Fruit fly (Drosophila melanogaster) whole organism, prepupa: ENCODE measurements around the gene mex1.

Experiments used
- Blimp-1 ChIP-seq: fragments of 200-800 bp; sonication (Bioruptor generic); optimal IDR thresholded peaks from 3 replicates; lab custom pipeline; 2017; ENCODE audit warnings: missing biosample characterization, missing genetic modification characterization, mild to moderate bottlenecking, moderate library complexity, missing genetic modification reagents
- CG11762 ChIP-seq: fragments of 200-800 bp; sonication (Bioruptor generic); optimal IDR thresholded peaks from 3 replicates; lab custom pipeline; 2016; ENCODE audit warnings: missing biosample characterization, missing genetic modification characterization; ENCODE audit not compliant: insufficient read depth
- CG15336 ChIP-seq: fragments of 200-800 bp; sonication (Bioruptor generic); IDR thresholded peaks from 2 replicates; pipeline ENCODE4 v1.3.6; 2022; ENCODE audit warnings: missing biosample characterization, missing genetic modification characterization
- CG16779 ChIP-seq: fragments of 200-800 bp; sonication (Bioruptor generic); optimal IDR thresholded peaks from 3 replicates; lab custom pipeline; 2017; ENCODE audit warnings: missing biosample characterization, mild to moderate bottlenecking, missing genetic modification characterization
- CG3032 ChIP-seq: fragments of 200-800 bp; optimal IDR thresholded peaks from 2 replicates; lab custom pipeline; 2019; ENCODE audit warnings: missing biosample characterization, mild to moderate bottlenecking, missing genetic modification characterization, moderate library complexity
- CG31627 ChIP-seq: fragments of 200-800 bp; sonication (Bioruptor generic); optimal IDR thresholded peaks from 3 replicates; lab custom pipeline; 2016; ENCODE audit warnings: missing biosample characterization, missing genetic modification characterization
- CG32006 ChIP-seq: fragments of 200-800 bp; sonication (Bioruptor generic); optimal IDR thresholded peaks from 3 replicates; lab custom pipeline; 2017; ENCODE audit warnings: missing biosample characterization, mild to moderate bottlenecking, missing genetic modification characterization
- CG34406 ChIP-seq: fragments of 200-800 bp; sonication (Bioruptor generic); optimal IDR thresholded peaks from 3 replicates; lab custom pipeline; 2016; ENCODE audit warnings: missing biosample characterization, missing genetic modification characterization
- CG4318 ChIP-seq: fragments of 200-800 bp; sonication (Bioruptor generic); optimal IDR thresholded peaks from 3 replicates; lab custom pipeline; 2017; ENCODE audit warnings: missing biosample characterization, mild to moderate bottlenecking, missing genetic modification characterization
- CG6163 ChIP-seq: fragments of 200-800 bp; sonication (Bioruptor generic); IDR thresholded peaks from 3 replicates; pipeline ENCODE4 v1.3.6; 2022; ENCODE audit warnings: missing biosample characterization, missing genetic modification characterization
- CG6276 ChIP-seq: fragments of 200-800 bp; sonication (Bioruptor generic); optimal IDR thresholded peaks from 2 replicates; lab custom pipeline; 2017; ENCODE audit warnings: missing biosample characterization, mild to moderate bottlenecking, missing genetic modification characterization
- CG6792 ChIP-seq: fragments of 200-800 bp; sonication (Bioruptor generic); optimal IDR thresholded peaks from 3 replicates; lab custom pipeline; 2016; ENCODE audit warnings: missing biosample characterization, missing genetic modification characterization
- CG6808 ChIP-seq: fragments of 200-800 bp; sonication (Bioruptor generic); optimal IDR thresholded peaks from 3 replicates; lab custom pipeline; 2017; ENCODE audit warnings: missing biosample characterization, missing genetic modification characterization, mild to moderate bottlenecking, moderate library complexity, missing genetic modification reagents
- CG8119 ChIP-seq: fragments of 200-800 bp; sonication (Bioruptor generic); IDR thresholded peaks from 3 replicates; pipeline ENCODE4 v1.3.6; 2022; ENCODE audit warnings: missing biosample characterization, missing genetic modification characterization
- CG8319 ChIP-seq: fragments of 200-800 bp; sonication (Bioruptor generic); optimal IDR thresholded peaks from 3 replicates; lab custom pipeline; 2016; ENCODE audit warnings: missing biosample characterization, missing genetic modification characterization
- CG9139 ChIP-seq: fragments of 200-800 bp; sonication (Bioruptor generic); optimal IDR thresholded peaks from 3 replicates; lab custom pipeline; 2017; ENCODE audit warnings: missing biosample characterization, mild to moderate bottlenecking, missing genetic modification characterization
- Ets96B ChIP-seq: fragments of 200-800 bp; optimal IDR thresholded peaks from 2 replicates; lab custom pipeline; 2019; ENCODE audit warnings: missing biosample characterization, mild to moderate bottlenecking, missing genetic modification characterization, moderate library complexity
- Hr38 ChIP-seq: sonication (Bioruptor generic); optimal IDR thresholded peaks from 2 replicates; lab custom pipeline; 2016; ENCODE audit warnings: missing biosample characterization, missing genetic modification characterization
- Hr39 ChIP-seq: fragments of 200-800 bp; sonication (Bioruptor generic); optimal IDR thresholded peaks from 2 replicates; lab custom pipeline; 2016; ENCODE audit warnings: missing biosample characterization, missing genetic modification characterization
- Hr4 ChIP-seq: fragments of 200-800 bp; sonication (Bioruptor generic); optimal IDR thresholded peaks from 3 replicates; lab custom pipeline; 2016; ENCODE audit warnings: missing biosample characterization, missing genetic modification characterization
- Lpt ChIP-seq: fragments of 200-800 bp; sonication (Bioruptor generic); optimal IDR thresholded peaks from 3 replicates; lab custom pipeline; 2016; ENCODE audit warnings: missing biosample characterization, missing genetic modification characterization
- Sox102F ChIP-seq: fragments of 200-800 bp; sonication (Bioruptor generic); optimal IDR thresholded peaks from 2 replicates; lab custom pipeline; 2016; ENCODE audit warnings: missing biosample characterization, mild to moderate bottlenecking, missing genetic modification characterization
- Sox14 ChIP-seq: fragments of 200-800 bp; sonication (Bioruptor generic); optimal IDR thresholded peaks from 3 replicates; lab custom pipeline; 2016; ENCODE audit warnings: missing biosample characterization, missing genetic modification characterization
- achi ChIP-seq: fragments of 200-800 bp; sonication (Bioruptor generic); optimal IDR thresholded peaks from 3 replicates; lab custom pipeline; 2016; ENCODE audit warnings: missing biosample characterization, missing genetic modification characterization
- acj6 ChIP-seq: fragments of 200-800 bp; sonication (Bioruptor generic); optimal IDR thresholded peaks from 3 replicates; lab custom pipeline; 2016; ENCODE audit warnings: missing biosample characterization, missing genetic modification characterization
- cyc ChIP-seq: fragments of 200-800 bp; sonication (Bioruptor generic); optimal IDR thresholded peaks from 3 replicates; lab custom pipeline; 2016; ENCODE audit warnings: missing biosample characterization, missing genetic modification characterization
- dac ChIP-seq: fragments of 200-800 bp; sonication (Bioruptor generic); optimal IDR thresholded peaks from 2 replicates; lab custom pipeline; 2017; ENCODE audit warnings: missing biosample characterization, mild to moderate bottlenecking, missing genetic modification characterization
- esn ChIP-seq: fragments of 200-800 bp; sonication (Bioruptor generic); optimal IDR thresholded peaks from 2 replicates; lab custom pipeline; 2016; ENCODE audit warnings: missing biosample characterization, mild to moderate bottlenecking, missing genetic modification characterization, moderate library complexity
- fd85E ChIP-seq: fragments of 200-800 bp; sonication (Bioruptor generic); optimal IDR thresholded peaks from 3 replicates; lab custom pipeline; 2016; ENCODE audit warnings: missing biosample characterization, missing genetic modification characterization
- lz ChIP-seq: fragments of 200-800 bp; sonication (Bioruptor generic); optimal IDR thresholded peaks from 3 replicates; lab custom pipeline; 2016; ENCODE audit warnings: missing biosample characterization, missing genetic modification characterization
- pdm3 ChIP-seq: fragments of 200-800 bp; sonication (Bioruptor generic); optimal IDR thresholded peaks from 3 replicates; lab custom pipeline; 2016; ENCODE audit warnings: missing biosample characterization, missing genetic modification characterization
- spab ChIP-seq: fragments of 200-800 bp; sonication (Bioruptor generic); optimal IDR thresholded peaks from 2 replicates; lab custom pipeline; 2017; ENCODE audit warnings: missing biosample characterization, mild to moderate bottlenecking, missing genetic modification characterization, missing genetic modification reagents
- ss ChIP-seq, 2 experiments: fragments of 200-800 bp; sonication (Bioruptor generic); optimal IDR thresholded peaks; 2 replicates in 1 of 2; 3 replicates in 1 of 2; lab custom pipeline; 2017 to 2018; ENCODE audit warnings: mild to moderate bottlenecking in 2 of 2, missing biosample characterization in 2 of 2, missing genetic modification characterization in 2 of 2, moderate library complexity in 1 of 2
- svp ChIP-seq: fragments of 200-800 bp; sonication (Bioruptor generic); peaks from one replicate; lab custom pipeline; 2016; ENCODE audit warnings: missing biosample characterization, missing genetic modification characterization
- vri ChIP-seq: fragments of 200-800 bp; sonication (Bioruptor generic); optimal IDR thresholded peaks from 3 replicates; lab custom pipeline; 2016; ENCODE audit warnings: missing biosample characterization, mild to moderate bottlenecking, missing genetic modification characterization

Gene mex1

dm6 chr3L:15530071-15530470 is 10.7 kb upstream of the mex1 start:
- no peak for TF ChIP-seq CG32006 (GFP tag; lab: Kevin White, UChicago)
- no peak for TF ChIP-seq CG34406 (GFP tag; lab: Kevin White, UChicago)
- no peak for TF ChIP-seq esn (GFP tag; lab: Kevin White, UChicago)
- TF ChIP-seq cyc: no peak
- TF ChIP-seq achi (GFP tag; lab: Kevin White, UChicago): no peak
- no peak for TF ChIP-seq CG15336 (GFP tag; lab: Robert Waterston, UW)
- TF ChIP-seq vri (GFP tag; lab: Kevin White, UChicago): no peak
- no peak for TF ChIP-seq acj6 (GFP tag; lab: Kevin White, UChicago)
- no peak for TF ChIP-seq CG6163

dm6 chr3L:15529143-15529542 is 9.8 kb upstream of the mex1 start, which contains the start of gene obst-H:
obst-H (minus strand) TSS chr3L:15529243.
- TF ChIP-seq Hr4 (GFP tag; lab: Kevin White, UChicago) (no peak), CG4318 (GFP tag; lab: Kevin White, UChicago) (no peak), Blimp-1 (GFP tag; lab: Kevin White, UChicago) (no peak), lz (GFP tag; lab: Kevin White, UChicago) (no peak), dac (GFP tag; lab: Kevin White, UChicago) (no peak)
- TF ChIP-seq, all 60 proteins: peak for 0

dm6 chr3L:15528096-15528495 is 8.7 kb upstream of the mex1 start, which contains the start of gene CG42728:
CG42728 (minus strand) TSS chr3L:15528196.
- TF ChIP-seq CG8119 (GFP tag; lab: Robert Waterston, UW) (no peak), pdm3 (GFP tag; lab: Kevin White, UChicago) (no peak), CG6163 (no peak)

dm6 chr3L:15527416-15527815 is 8.0 kb upstream of the mex1 start, which contains the start of gene CG42729:
CG42729 (minus strand) TSS chr3L:15527516.
- TF ChIP-seq Sox102F (GFP tag; lab: Kevin White, UChicago) (no peak), CG15336 (GFP tag; lab: Robert Waterston, UW) (no peak), CG6276 (no peak), Blimp-1 (GFP tag; lab: Kevin White, UChicago) (no peak), Ets96B (tag; lab: Kevin White, UChicago) (no peak), ss (GFP tag; optimal IDR thresholded peaks at IDR 0.05; lab: Kevin White, UChicago) (no peak), lz (GFP tag; lab: Kevin White, UChicago) (no peak), Lpt (no peak), CG31627 (GFP tag; lab: Kevin White, UChicago) (no peak), CG11762 (no peak), spab (GFP tag; lab: Kevin White, UChicago) (no peak), Hr4 (GFP tag; lab: Kevin White, UChicago) (no peak), CG9139 (GFP tag; lab: Kevin White, UChicago) (no peak), dac (GFP tag; lab: Kevin White, UChicago) (no peak), CG3032 (tag; lab: Kevin White, UChicago) (no peak), svp (GFP tag; lab: Kevin White, UChicago) (no peak), fd85E (GFP tag; lab: Kevin White, UChicago) (no peak), cyc (no peak)

- TF ChIP-seq CG6792 (no peak), Sox14 (GFP tag; lab: Kevin White, UChicago) (no peak), Hr39 (GFP tag; lab: Kevin White, UChicago) (no peak), CG6808 (GFP tag; lab: Kevin White, UChicago) (no peak), Hr38 (GFP tag; lab: Kevin White, UChicago) (no peak), CG16779 (tag; lab: Kevin White, UChicago) (no peak), CG8319 (GFP tag; lab: Kevin White, UChicago) (no peak), CG8119 (GFP tag; lab: Robert Waterston, UW) (no peak)
Observed at dm6 chr3L:15526712-15527111, 7.3 kb upstream of the mex1 start, which contains the start of gene CG33985. CG33985 (minus strand) TSS chr3L:15526812.
